Fruit fly (Drosophila melanogaster): Measurements from ENCODE around the gene CG18547.

Gene CG18547

DNA sequence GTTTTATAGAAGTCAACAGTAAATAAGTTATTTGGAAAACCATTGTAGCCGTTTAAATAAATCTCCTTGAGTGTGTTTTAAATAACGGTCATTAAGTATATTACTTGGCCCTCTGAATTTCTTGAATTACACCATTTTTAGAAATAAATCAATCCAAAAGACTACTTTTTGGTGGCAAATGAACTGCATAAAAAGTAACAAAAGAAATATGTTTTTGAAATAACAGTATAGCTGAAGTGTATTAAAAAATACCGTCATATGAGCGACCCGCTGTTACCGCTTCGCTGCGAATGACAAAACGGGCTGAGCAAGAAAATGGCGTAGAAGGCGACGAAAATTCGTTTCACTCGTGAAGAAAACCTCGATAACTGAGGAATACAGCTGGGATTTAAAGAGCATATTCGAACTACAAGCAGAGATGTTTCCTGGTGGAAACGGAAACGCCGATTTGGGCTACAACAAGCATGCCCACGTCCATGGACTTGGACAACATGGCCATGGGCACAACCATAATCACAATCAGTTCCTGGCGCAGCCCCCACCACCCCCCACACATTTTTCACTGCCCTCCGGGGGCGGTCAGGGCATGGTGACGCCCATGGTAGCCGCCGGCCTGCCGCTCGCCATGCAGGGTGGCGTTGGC, 30.7 kb downstream of the CG18547 start, which contains the start of gene CG31211:
CG31211 (plus strand) TSS at position 294 of the 643 bp plus-strand sequence.
- no peak for TF ChIP-seq gsb (GFP tag; IDR thresholded peaks at IDR 0.05)
- no peak for TF ChIP-seq CG15479 (GFP tag; optimal IDR thresholded peaks at IDR 0.05)
- TF ChIP-seq CG12219 (GFP tag; optimal IDR thresholded peaks at IDR 0.05): no peak
- TF ChIP-seq Deaf1 (tag; optimal IDR thresholded peaks at IDR 0.05): peak; percentile 23
- TF ChIP-seq ems (GFP tag; optimal IDR thresholded peaks at IDR 0.05): no peak
- peak; percentile 65 for TF ChIP-seq Myb (GFP tag; optimal IDR thresholded peaks at IDR 0.05)
- TF ChIP-seq Fer1 (GFP tag; optimal IDR thresholded peaks at IDR 0.05): no peak
- no peak for TF ChIP-seq knrl (GFP tag; IDR thresholded peaks at IDR 0.05; ENCODE audit: partially characterized antibody)
- no peak for TF ChIP-seq CG14014 (GFP tag; IDR thresholded peaks at IDR 0.05)
- no peak for TF ChIP-seq wek (GFP tag; optimal IDR thresholded peaks at IDR 0.05)
- TF ChIP-seq lola (GFP tag; optimal IDR thresholded peaks at IDR 0.05): no peak
- TF ChIP-seq vnd (GFP tag; IDR thresholded peaks at IDR 0.05; ENCODE audit: partially characterized antibody): no peak
- no peak for TF ChIP-seq CG2712 (tag; optimal IDR thresholded peaks at IDR 0.05)
- no peak for TF ChIP-seq CG12769 (tag; optimal IDR thresholded peaks at IDR 0.05)
- no peak for TF ChIP-seq CG30431 (GFP tag; optimal IDR thresholded peaks at IDR 0.05)
- no peak for TF ChIP-seq MTF-1 (GFP tag; optimal IDR thresholded peaks at IDR 0.05; ENCODE audit: borderline replicate concordance)
- no peak for TF ChIP-seq gce (GFP tag; IDR thresholded peaks at IDR 0.05)
- peak; percentile 10 for TF ChIP-seq CG30403 (GFP tag; optimal IDR thresholded peaks at IDR 0.05)
- no peak for TF ChIP-seq HLH4C (GFP tag; IDR thresholded peaks at IDR 0.05; ENCODE audit: partially characterized antibody)
- no peak for TF ChIP-seq CG7372 (GFP tag; IDR thresholded peaks at IDR 0.05)
- no peak for TF ChIP-seq fru (optimal IDR thresholded peaks at IDR 0.05)
- peak; percentile 10 for TF ChIP-seq CG2120 (GFP tag; optimal IDR thresholded peaks at IDR 0.05)
- TF ChIP-seq CG32767 (GFP tag; IDR thresholded peaks at IDR 0.05): no peak
- TF ChIP-seq CG1529 (GFP tag; optimal IDR thresholded peaks at IDR 0.05): no peak
- peak; percentile 63 for TF ChIP-seq CG12659 (GFP tag; optimal IDR thresholded peaks at IDR 0.05)
- no peak for TF ChIP-seq D19B (GFP tag; optimal IDR thresholded peaks at IDR 0.05)
- no peak for TF ChIP-seq CTCF (GFP tag; optimal IDR thresholded peaks at IDR 0.05)
- TF ChIP-seq CG2889 (GFP tag; IDR thresholded peaks at IDR 0.05): no peak
- peak; percentile 28 for TF ChIP-seq Asciz (GFP tag; optimal IDR thresholded peaks at IDR 0.05)
- TF ChIP-seq CG7271 (tag; optimal IDR thresholded peaks at IDR 0.05): no peak
- peak in 1 of 2 experiments; percentile 70 for TF ChIP-seq tll (GFP tag; optimal IDR thresholded peaks at IDR 0.05)
- TF ChIP-seq NfI (GFP tag; optimal IDR thresholded peaks at IDR 0.05): no peak
- peak; percentile 8 for TF ChIP-seq CG17186 (GFP tag; optimal IDR thresholded peaks at IDR 0.05)
- TF ChIP-seq bigmax (GFP tag; optimal IDR thresholded peaks at IDR 0.05): no peak
- TF ChIP-seq CG8944 (GFP tag; optimal IDR thresholded peaks at IDR 0.05): no peak
- no peak for TF ChIP-seq CG8478 (optimal IDR thresholded peaks at IDR 0.05)
- no peak for TF ChIP-seq CG1647 (GFP tag; optimal IDR thresholded peaks at IDR 0.05)
- TF ChIP-seq BEAF-32 (GFP tag; optimal IDR thresholded peaks at IDR 0.05): peak; percentile 10
- no peak for TF ChIP-seq so (GFP tag; IDR thresholded peaks at IDR 0.05)
- TF ChIP-seq sens (GFP tag): peak; percentile 69
- no peak for TF ChIP-seq en (GFP tag; optimal IDR thresholded peaks at IDR 0.05)
- TF ChIP-seq CG12236 (GFP tag; optimal IDR thresholded peaks at IDR 0.05): no peak
- no peak for TF ChIP-seq sens-2 (GFP tag; IDR thresholded peaks at IDR 0.05)
- TF ChIP-seq Hmr (GFP tag; optimal IDR thresholded peaks at IDR 0.05): no peak
- TF ChIP-seq Oaz (GFP tag; IDR thresholded peaks at IDR 0.05): no peak
- TF ChIP-seq E2f2 (GFP tag; IDR thresholded peaks at IDR 0.05): no peak
- TF ChIP-seq Dek (tag; optimal IDR thresholded peaks at IDR 0.05): peak; percentile 32
- TF ChIP-seq crc (GFP tag; optimal IDR thresholded peaks at IDR 0.05): no peak
- TF ChIP-seq kni (GFP tag; optimal IDR thresholded peaks at IDR 0.05): no peak
- no peak for TF ChIP-seq Aef1 (GFP tag; IDR thresholded peaks at IDR 0.05)
- no peak for TF ChIP-seq CG2875 (GFP tag; optimal IDR thresholded peaks at IDR 0.05)
